Worm (Caenorhabditis elegans) whole organism, L2 larva: ENCODE data around the gene C05D12.4.

Experiments used
- C34F6.9 ChIP-seq: fragments of 150-350 bp; optimal IDR thresholded peaks from 2 replicates; lab custom pipeline; 2014; ENCODE audit warnings: missing biosample characterization, missing genetic modification characterization
- F13H6.1 ChIP-seq: sonication (generic microtip); optimal IDR thresholded peaks from 2 replicates; lab custom pipeline; 2016; ENCODE audit warnings: missing genetic modification characterization, missing compliant biosample characterization
- R02D3.7 ChIP-seq: fragments of 150-350 bp; optimal IDR thresholded peaks from 2 replicates; lab custom pipeline; 2014; ENCODE audit warnings: missing biosample characterization, missing genetic modification characterization
- Y55F3AM.14 ChIP-seq: fragments of 200-800 bp; sonication (Bioruptor generic); optimal IDR thresholded peaks from 2 replicates; lab custom pipeline; 2018; ENCODE audit warnings: mild to moderate bottlenecking, missing genetic modification characterization, missing compliant biosample characterization
- alr-1 ChIP-seq: fragments of 150-350 bp; optimal IDR thresholded peaks from 2 replicates; lab custom pipeline; 2014; ENCODE audit warnings: missing biosample characterization, missing genetic modification characterization
- aly-2 ChIP-seq: fragments of 150-350 bp; optimal IDR thresholded peaks from 2 replicates; lab custom pipeline; 2014; ENCODE audit warnings: missing biosample characterization, missing genetic modification characterization
- ama-1 ChIP-seq: fragments of 150-350 bp; optimal IDR thresholded peaks from 2 replicates; lab custom pipeline; 2018; ENCODE audit warnings: inconsistent platforms
- blmp-1 ChIP-seq: sonication (generic microtip); optimal IDR thresholded peaks from 2 replicates; lab custom pipeline; 2017; ENCODE audit warnings: missing genetic modification characterization, mild to moderate bottlenecking, missing compliant biosample characterization, antibody characterized with exemption, moderate library complexity; ENCODE audit not compliant: insufficient read depth
- ceh-16 ChIP-seq: fragments of 150-350 bp; optimal IDR thresholded peaks from 2 replicates; lab custom pipeline; 2014; ENCODE audit warnings: missing biosample characterization, missing genetic modification characterization
- ceh-82 ChIP-seq: fragments of 150-350 bp; optimal IDR thresholded peaks from 2 replicates; lab custom pipeline; 2014; ENCODE audit warnings: missing biosample characterization, missing genetic modification characterization
- crh-2 ChIP-seq: sonication (generic microtip); optimal IDR thresholded peaks from 2 replicates; lab custom pipeline; 2017; ENCODE audit warnings: missing biosample characterization, missing genetic modification characterization
- dmd-4 ChIP-seq: sonication (generic microtip); optimal IDR thresholded peaks from 2 replicates; lab custom pipeline; 2017; ENCODE audit warnings: missing biosample characterization, missing genetic modification characterization
- egl-27 ChIP-seq: sonication (generic microtip); optimal IDR thresholded peaks from 3 replicates; lab custom pipeline; 2017; ENCODE audit warnings: missing biosample characterization, missing genetic modification reagents, missing genetic modification characterization
- elt-3 ChIP-seq: sonication (generic microtip); optimal IDR thresholded peaks from 2 replicates; lab custom pipeline; 2017; ENCODE audit warnings: missing biosample characterization, missing genetic modification characterization
- lin-13 ChIP-seq: fragments of 150-350 bp; optimal IDR thresholded peaks from 2 replicates; lab custom pipeline; 2014; ENCODE audit warnings: missing biosample characterization, missing genetic modification reagents, missing genetic modification characterization
- lsy-2 ChIP-seq, 2 experiments: fragments of 150-350 bp in 1 of 2; sonication (generic microtip) in 1 of 2; optimal IDR thresholded peaks; 2 replicates each; lab custom pipeline; 2014 to 2017; ENCODE audit warnings: missing biosample characterization in 2 of 2, missing genetic modification characterization in 2 of 2
- mab-5 ChIP-seq: fragments of 150-350 bp; optimal IDR thresholded peaks from 2 replicates; lab custom pipeline; 2014; ENCODE audit warnings: missing biosample characterization, missing genetic modification characterization
- mbf-1 ChIP-seq: sonication (generic microtip); optimal IDR thresholded peaks from 2 replicates; lab custom pipeline; 2017; ENCODE audit warnings: missing biosample characterization, missing genetic modification characterization
- mdl-1 ChIP-seq, 2 experiments: fragments of 150-350 bp in 1 of 2; sonication (generic microtip) in 1 of 2; optimal IDR thresholded peaks; 2 replicates each; lab custom pipeline; 2017; ENCODE audit warnings: missing biosample characterization in 2 of 2, missing genetic modification characterization in 2 of 2
- nhr-10 ChIP-seq: sonication (generic microtip); optimal IDR thresholded peaks from 2 replicates; lab custom pipeline; 2017; ENCODE audit warnings: missing biosample characterization, missing genetic modification characterization
- nhr-11 ChIP-seq: fragments of 150-350 bp; optimal IDR thresholded peaks from 2 replicates; lab custom pipeline; 2014; ENCODE audit warnings: missing biosample characterization, missing genetic modification characterization
- nhr-12 ChIP-seq: fragments of 150-350 bp; optimal IDR thresholded peaks from 2 replicates; lab custom pipeline; 2014; ENCODE audit warnings: missing biosample characterization, missing genetic modification characterization
- nhr-129 ChIP-seq: fragments of 150-350 bp; optimal IDR thresholded peaks from 2 replicates; lab custom pipeline; 2014; ENCODE audit warnings: missing biosample characterization, missing genetic modification characterization
- nhr-21 ChIP-seq: fragments of 150-350 bp; optimal IDR thresholded peaks from 2 replicates; lab custom pipeline; 2014; ENCODE audit warnings: missing biosample characterization, missing genetic modification characterization
- nhr-23 ChIP-seq: fragments of 150-350 bp; optimal IDR thresholded peaks from 2 replicates; lab custom pipeline; 2014; ENCODE audit warnings: missing biosample characterization, missing genetic modification reagents, missing genetic modification characterization
- nhr-237 ChIP-seq: fragments of 150-350 bp; optimal IDR thresholded peaks from 2 replicates; lab custom pipeline; 2014; ENCODE audit warnings: missing biosample characterization, missing genetic modification characterization
- nhr-25 ChIP-seq: fragments of 150-350 bp; sonication (generic microtip); optimal IDR thresholded peaks from 3 replicates; lab custom pipeline; 2014; ENCODE audit warnings: missing biosample characterization, missing genetic modification characterization
- nhr-6 ChIP-seq: fragments of 150-350 bp; optimal IDR thresholded peaks from 2 replicates; lab custom pipeline; 2014; ENCODE audit warnings: missing biosample characterization, missing genetic modification characterization
- nhr-77 ChIP-seq: fragments of 150-350 bp; optimal IDR thresholded peaks from 2 replicates; lab custom pipeline; 2014; ENCODE audit warnings: missing biosample characterization, missing genetic modification characterization
- peb-1 ChIP-seq: fragments of 150-350 bp; optimal IDR thresholded peaks from 2 replicates; lab custom pipeline; 2014; ENCODE audit warnings: missing biosample characterization, missing genetic modification characterization
- sem-4 ChIP-seq: fragments of 150-350 bp; optimal IDR thresholded peaks from 2 replicates; lab custom pipeline; 2014; ENCODE audit warnings: missing biosample characterization, missing genetic modification reagents, missing genetic modification characterization
- skn-1 ChIP-seq: sonication (generic microtip); optimal IDR thresholded peaks from 2 replicates; lab custom pipeline; 2017; ENCODE audit warnings: missing biosample characterization, missing genetic modification characterization
- sma-3 ChIP-seq: sonication (generic microtip); optimal IDR thresholded peaks from 2 replicates; lab custom pipeline; 2016; ENCODE audit warnings: missing genetic modification reagents, missing genetic modification characterization, missing compliant biosample characterization
- sma-9 ChIP-seq, 2 experiments: fragments of 150-350 bp in 1 of 2; sonication (generic microtip) in 1 of 2; optimal IDR thresholded peaks; 2 replicates each; lab custom pipeline; 2014 to 2016; ENCODE audit warnings: missing genetic modification characterization in 2 of 2, mild to moderate bottlenecking in 1 of 2, missing biosample characterization in 1 of 2, missing compliant biosample characterization in 1 of 2, missing genetic modification reagents in 1 of 2, moderate library complexity in 1 of 2
- unc-55 ChIP-seq: fragments of 150-350 bp; sonication (generic microtip); optimal IDR thresholded peaks from 3 replicates; lab custom pipeline; 2014; ENCODE audit warnings: missing biosample characterization, missing genetic modification reagents, missing genetic modification characterization
- unc-62 ChIP-seq: fragments of 150-350 bp; optimal IDR thresholded peaks from 2 replicates; lab custom pipeline; 2014; ENCODE audit warnings: missing biosample characterization, missing genetic modification reagents, missing genetic modification characterization
- zag-1 ChIP-seq: fragments of 150-350 bp; optimal IDR thresholded peaks from 2 replicates; lab custom pipeline; 2014; ENCODE audit warnings: missing biosample characterization, missing genetic modification characterization
- ztf-1 ChIP-seq: fragments of 200-800 bp; sonication (Bioruptor generic); conservative IDR thresholded peaks from 2 replicates; pipeline ENCODE4 v1.3.6; 2022; ENCODE audit warnings: missing genetic modification characterization, missing compliant biosample characterization
- ztf-11 ChIP-seq: sonication (generic microtip); optimal IDR thresholded peaks from 2 replicates; lab custom pipeline; 2017; ENCODE audit warnings: missing biosample characterization, missing genetic modification characterization

C05D12.4 gene

ce11 chrII:11393787-11394186 lies 37.9 kb upstream of the C05D12.4 start:
- no peak for TF ChIP-seq unc-55
- TF ChIP-seq mdl-1 (tag; optimal IDR thresholded peaks at IDR 0.05; lab: Kevin White, UChicago): no peak
- no peak for TF ChIP-seq F13H6.1 (tag; lab: Kevin White, UChicago)
- TF ChIP-seq lsy-2 (tag; optimal IDR thresholded peaks at IDR 0.05; lab: Kevin White, UChicago): no peak
- TF ChIP-seq sma-9 (GFP tag; optimal IDR thresholded peaks at IDR 0.05; lab: Kevin White, UChicago): no peak
- no peak for TF ChIP-seq sma-9 (tag; optimal IDR thresholded peaks at IDR 0.05; lab: Kevin White, UChicago)
- no peak for TF ChIP-seq ama-1 (lab: Kevin White, UChicago)
- no peak for TF ChIP-seq ztf-1 (GFP tag; lab: Robert Waterston, UW)
- TF ChIP-seq alr-1 (tag; lab: Kevin White, UChicago): no peak
- TF ChIP-seq ceh-82 (tag; lab: Kevin White, UChicago): no peak
- TF ChIP-seq lin-13 (GFP tag; lab: Kevin White, UChicago): no peak
- TF ChIP-seq nhr-21 (tag; lab: Kevin White, UChicago): no peak
- TF ChIP-seq R02D3.7: no peak
- TF ChIP-seq unc-62 (GFP tag; lab: Kevin White, UChicago): no peak
- no peak for TF ChIP-seq nhr-77 (tag; lab: Kevin White, UChicago)
- TF ChIP-seq mab-5 (tag; lab: Kevin White, UChicago): no peak
- no peak for TF ChIP-seq zag-1 (tag; lab: Kevin White, UChicago)
- TF ChIP-seq ztf-11 (tag; lab: Kevin White, UChicago): no peak
- TF ChIP-seq nhr-129 (tag; lab: Kevin White, UChicago): no peak

ce11 chrII:11396217-11396616 lies 35.5 kb upstream of the C05D12.4 start:
- TF ChIP-seq nhr-21 (tag; lab: Kevin White, UChicago): no peak
- TF ChIP-seq peb-1: no peak
- TF ChIP-seq sma-3 (GFP tag; lab: Kevin White, UChicago): no peak
- TF ChIP-seq unc-62 (GFP tag; lab: Kevin White, UChicago): no peak
- TF ChIP-seq C34F6.9 (tag; lab: Kevin White, UChicago): no peak
- no peak for TF ChIP-seq ztf-1 (GFP tag; lab: Robert Waterston, UW)
- no peak for TF ChIP-seq nhr-23 (tag; lab: Kevin White, UChicago)

ce11 chrII:11398787-11399186 lies 32.9 kb upstream of the C05D12.4 start:
- TF ChIP-seq F13H6.1 (tag; lab: Kevin White, UChicago): no peak
- TF ChIP-seq skn-1 (tag; lab: Kevin White, UChicago): no peak
- TF ChIP-seq nhr-11 (tag; lab: Kevin White, UChicago): no peak
- no peak for TF ChIP-seq nhr-25 (tag; lab: Kevin White, UChicago)
- TF ChIP-seq ztf-1 (GFP tag; lab: Robert Waterston, UW): no peak
- TF ChIP-seq egl-27 (tag; lab: Kevin White, UChicago): no peak
- no peak for TF ChIP-seq crh-2
- TF ChIP-seq zag-1 (tag; lab: Kevin White, UChicago): no peak
- TF ChIP-seq Y55F3AM.14: no peak
- no peak for TF ChIP-seq nhr-21 (tag; lab: Kevin White, UChicago)
- TF ChIP-seq mbf-1 (tag; lab: Kevin White, UChicago): no peak
- TF ChIP-seq sem-4 (tag; lab: Kevin White, UChicago): no peak
- TF ChIP-seq ceh-82 (tag; lab: Kevin White, UChicago): no peak
- TF ChIP-seq unc-62 (GFP tag; lab: Kevin White, UChicago): no peak

- TF ChIP-seq Y55F3AM.14 (no peak), nhr-129 (tag; lab: Kevin White, UChicago) (peak; percentile 7)
These were observed 31.3 kb upstream of the C05D12.4 start for ce11 chrII:11400386-11400785.

- no peak for TF ChIP-seq nhr-21 (tag; lab: Kevin White, UChicago)
- TF ChIP-seq alr-1 (tag; lab: Kevin White, UChicago): no peak
- no peak for TF ChIP-seq unc-55
- TF ChIP-seq mab-5 (tag; lab: Kevin White, UChicago): no peak
- TF ChIP-seq ceh-16 (tag; lab: Kevin White, UChicago): no peak
- no peak for TF ChIP-seq ztf-11 (tag; lab: Kevin White, UChicago)
- TF ChIP-seq lin-13 (GFP tag; lab: Kevin White, UChicago): no peak
- no peak for TF ChIP-seq egl-27 (tag; lab: Kevin White, UChicago)
- no peak for TF ChIP-seq nhr-237 (tag; lab: Kevin White, UChicago)
- no peak for TF ChIP-seq dmd-4 (tag; lab: Kevin White, UChicago)
- no peak for TF ChIP-seq Y55F3AM.14
- no peak for TF ChIP-seq aly-2
- TF ChIP-seq nhr-6: no peak
- no peak for TF ChIP-seq ztf-1 (GFP tag; lab: Robert Waterston, UW)
- no peak for TF ChIP-seq elt-3
- TF ChIP-seq nhr-12: no peak
- TF ChIP-seq zag-1 (tag; lab: Kevin White, UChicago): no peak
- TF ChIP-seq nhr-10: no peak
- no peak for TF ChIP-seq blmp-1
- no peak for TF ChIP-seq nhr-25 (tag; lab: Kevin White, UChicago)
These were observed 22.0 kb upstream of the C05D12.4 start, which contains the start of gene C05D12.7 for ce11 chrII:11409678-11410133. Gene C05D12.7 (plus strand): TSS chrII:11410083.
